Fruit fly (Drosophila melanogaster) whole organism, embryonic: ENCODE data around the gene Kdsr.

Experiments used
- B-H2 ChIP-seq: fragments of 200-800 bp; sonication (Bioruptor generic); optimal IDR thresholded peaks from 2 replicates; lab custom pipeline; 2018; ENCODE audit warnings: missing biosample characterization, mild to moderate bottlenecking, missing genetic modification characterization
- CG10209 ChIP-seq: fragments of 200-800 bp; sonication (Bioruptor generic); optimal IDR thresholded peaks from 3 replicates; lab custom pipeline; 2017; ENCODE audit warnings: missing biosample characterization, mild to moderate bottlenecking, missing genetic modification characterization, missing genetic modification reagents
- CG12659 ChIP-seq: fragments of 200-800 bp; sonication (Bioruptor generic); optimal IDR thresholded peaks from 3 replicates; lab custom pipeline; 2017; ENCODE audit warnings: mild to moderate bottlenecking, missing biosample characterization, missing genetic modification reagents, missing genetic modification characterization
- CG14965 ChIP-seq: fragments of 200-800 bp; sonication (Bioruptor generic); optimal IDR thresholded peaks from 2 replicates; lab custom pipeline; 2016; ENCODE audit warnings: missing biosample characterization, missing genetic modification characterization, borderline replicate concordance
- CG15514 ChIP-seq: fragments of 200-800 bp; sonication (Bioruptor generic); optimal IDR thresholded peaks from 3 replicates; lab custom pipeline; 2017; ENCODE audit warnings: missing biosample characterization, missing genetic modification characterization, mild to moderate bottlenecking, moderate library complexity, missing genetic modification reagents
- CG15696 ChIP-seq: fragments of 200-800 bp; sonication (Bioruptor generic); optimal IDR thresholded peaks from 2 replicates; lab custom pipeline; 2019; ENCODE audit warnings: missing biosample characterization, mild to moderate bottlenecking, missing genetic modification characterization, moderate library complexity
- CG17912 ChIP-seq: fragments of 200-800 bp; sonication (Bioruptor generic); optimal IDR thresholded peaks from 2 replicates; lab custom pipeline; 2018; ENCODE audit warnings: missing biosample characterization, mild to moderate bottlenecking, missing genetic modification characterization
- CG2678 ChIP-seq: fragments of 200-800 bp; sonication (Bioruptor generic); optimal IDR thresholded peaks from 3 replicates; lab custom pipeline; 2019; ENCODE audit warnings: missing biosample characterization, mild to moderate bottlenecking, missing genetic modification characterization, moderate library complexity
- CG3407 ChIP-seq: fragments of 200-800 bp; sonication (Bioruptor generic); optimal IDR thresholded peaks from 2 replicates; lab custom pipeline; 2018; ENCODE audit warnings: missing biosample characterization, mild to moderate bottlenecking, missing genetic modification characterization
- CG34224 ChIP-seq: fragments of 200-800 bp; sonication (Bioruptor generic); IDR thresholded peaks from 3 replicates; pipeline ENCODE4 v1.3.6; 2022; ENCODE audit warnings: missing biosample characterization, missing genetic modification characterization; ENCODE audit not compliant: partially characterized antibody
- CG34376 ChIP-seq: fragments of 200-800 bp; sonication (Bioruptor generic); optimal IDR thresholded peaks from 2 replicates; lab custom pipeline; 2018; ENCODE audit warnings: missing biosample characterization, mild to moderate bottlenecking, missing genetic modification characterization
- CG6765 ChIP-seq: fragments of 200-800 bp; sonication (Bioruptor generic); optimal IDR thresholded peaks from 3 replicates; lab custom pipeline; 2017; ENCODE audit warnings: missing biosample characterization, mild to moderate bottlenecking, missing genetic modification characterization
- CG7556 ChIP-seq: fragments of 200-800 bp; sonication (Bioruptor generic); optimal IDR thresholded peaks from 2 replicates; lab custom pipeline; 2017; ENCODE audit warnings: missing biosample characterization, mild to moderate bottlenecking, missing genetic modification characterization
- CG7786 ChIP-seq: fragments of 200-800 bp; sonication (Bioruptor generic); optimal IDR thresholded peaks from 2 replicates; lab custom pipeline; 2016; ENCODE audit warnings: missing biosample characterization, missing genetic modification characterization
- CG8089 ChIP-seq: fragments of 200-800 bp; sonication (Bioruptor generic); optimal IDR thresholded peaks from 3 replicates; lab custom pipeline; 2016; ENCODE audit warnings: missing biosample characterization, missing genetic modification characterization
- CG9215 ChIP-seq: fragments of 200-800 bp; sonication (Bioruptor generic); IDR thresholded peaks from 2 replicates; pipeline ENCODE4 v1.3.6; 2022; ENCODE audit warnings: missing biosample characterization, missing genetic modification characterization
- Chrac-16 ChIP-seq: fragments of 200-800 bp; sonication (Bioruptor generic); optimal IDR thresholded peaks from 3 replicates; lab custom pipeline; 2016; ENCODE audit warnings: missing biosample characterization, missing genetic modification characterization
- Dad ChIP-seq: fragments of 200-800 bp; sonication (Bioruptor generic); optimal IDR thresholded peaks from 3 replicates; lab custom pipeline; 2016; ENCODE audit warnings: missing biosample characterization, missing genetic modification characterization
- E2f1 ChIP-seq: fragments of 200-800 bp; sonication (Bioruptor generic); IDR thresholded peaks from 2 replicates; pipeline ENCODE4 v1.3.6; 2022; ENCODE audit warnings: missing biosample characterization, missing genetic modification characterization
- Fer1 ChIP-seq: fragments of 200-800 bp; sonication (Bioruptor generic); optimal IDR thresholded peaks from 2 replicates; lab custom pipeline; 2017; ENCODE audit warnings: missing biosample characterization, mild to moderate bottlenecking, missing genetic modification characterization
- Fer2 ChIP-seq: fragments of 200-800 bp; sonication (Bioruptor generic); optimal IDR thresholded peaks from 2 replicates; lab custom pipeline; 2018; ENCODE audit warnings: missing biosample characterization, mild to moderate bottlenecking, missing genetic modification characterization, moderate library complexity
- H15 ChIP-seq: fragments of 200-800 bp; sonication (Bioruptor generic); IDR thresholded peaks from 3 replicates; pipeline ENCODE4 v1.3.6; 2022; ENCODE audit warnings: missing biosample characterization, missing genetic modification characterization
- NFAT ChIP-seq: fragments of 200-800 bp; sonication (Bioruptor generic); IDR thresholded peaks from 2 replicates; pipeline ENCODE4 v1.3.6; 2022; ENCODE audit warnings: missing biosample characterization, missing genetic modification characterization
- Rfx ChIP-seq: fragments of 200-800 bp; sonication (Bioruptor generic); IDR thresholded peaks from 2 replicates; pipeline ENCODE4 v1.3.6; 2022; ENCODE audit warnings: missing biosample characterization, missing genetic modification characterization
- Stat92E ChIP-seq, 3 experiments: fragments of >200 bp in 2 of 3; fragments of 200-800 bp in 1 of 3; sonication (Bioruptor generic) in 1 of 3; optimal IDR thresholded peaks; 2 replicates each; lab custom pipeline; 2017 to 2019; ENCODE audit warnings: missing biosample characterization in 3 of 3, missing genetic modification characterization in 3 of 3, mild to moderate bottlenecking in 1 of 3, moderate library complexity in 1 of 3
- bcd ChIP-seq: fragments of 200-800 bp; sonication (Bioruptor generic); optimal IDR thresholded peaks from 2 replicates; lab custom pipeline; 2017; ENCODE audit warnings: missing biosample characterization, mild to moderate bottlenecking, missing genetic modification characterization
- bsh ChIP-seq, 2 experiments: fragments of 200-800 bp; sonication (Bioruptor generic); optimal IDR thresholded peaks; 2 replicates each; lab custom pipeline; 2017 to 2018; ENCODE audit warnings: mild to moderate bottlenecking in 2 of 2, missing biosample characterization in 2 of 2, missing genetic modification characterization in 2 of 2, moderate library complexity in 1 of 2
- chinmo ChIP-seq: fragments of 200-800 bp; sonication (Bioruptor generic); IDR thresholded peaks from 4 replicates; pipeline ENCODE4 v1.3.6; 2022; ENCODE audit warnings: missing biosample characterization, missing genetic modification characterization; ENCODE audit not compliant: partially characterized antibody
- corto ChIP-seq: fragments of 200-800 bp; sonication (Bioruptor generic); optimal IDR thresholded peaks from 2 replicates; lab custom pipeline; 2016; ENCODE audit warnings: missing biosample characterization, mild to moderate bottlenecking, missing genetic modification characterization, moderate library complexity
- crc ChIP-seq: fragments of 200-800 bp; sonication (Bioruptor generic); optimal IDR thresholded peaks from 2 replicates; lab custom pipeline; 2016; ENCODE audit warnings: missing biosample characterization, missing genetic modification characterization
- ftz-f1 ChIP-seq: fragments of 200-800 bp; sonication (Bioruptor generic); optimal IDR thresholded peaks from 2 replicates; lab custom pipeline; 2016; ENCODE audit warnings: missing biosample characterization, missing genetic modification characterization
- fu2 ChIP-seq: fragments of 200-800 bp; sonication (Bioruptor generic); optimal IDR thresholded peaks from 2 replicates; lab custom pipeline; 2016; ENCODE audit warnings: missing biosample characterization, missing genetic modification characterization
- grau ChIP-seq: fragments of 200-800 bp; optimal IDR thresholded peaks from 3 replicates; lab custom pipeline; 2019; ENCODE audit warnings: missing biosample characterization, mild to moderate bottlenecking, missing genetic modification characterization, moderate library complexity
- inv ChIP-seq: fragments of 200-800 bp; sonication (Bioruptor generic); IDR thresholded peaks from 2 replicates; pipeline ENCODE4 v1.3.6; 2022; ENCODE audit warnings: missing biosample characterization, missing genetic modification characterization; ENCODE audit not compliant: partially characterized antibody
- jumu ChIP-seq: fragments of 200-800 bp; sonication (Bioruptor generic); optimal IDR thresholded peaks from 3 replicates; lab custom pipeline; 2016; ENCODE audit warnings: missing biosample characterization, missing genetic modification characterization
- kay ChIP-seq: fragments of 200-800 bp; sonication (Bioruptor generic); optimal IDR thresholded peaks from 2 replicates; lab custom pipeline; 2016; ENCODE audit warnings: missing biosample characterization, missing genetic modification characterization
- lov ChIP-seq, 2 experiments: fragments of 200-800 bp in 1 of 2; fragments of >200 bp in 1 of 2; sonication (Bioruptor generic) in 1 of 2; IDR thresholded peaks in 1 of 2; optimal IDR thresholded peaks in 1 of 2; 2 replicates in 1 of 2; 3 replicates in 1 of 2; pipeline versions ENCODE4 v1.3.6 to Lab custom; 2017 to 2022; ENCODE audit warnings: missing biosample characterization in 1 of 2, missing genetic modification characterization in 1 of 2
- nom ChIP-seq: fragments of 200-800 bp; sonication (Bioruptor generic); optimal IDR thresholded peaks from 2 replicates; lab custom pipeline; 2017; ENCODE audit warnings: missing biosample characterization, missing genetic modification characterization, mild to moderate bottlenecking, moderate library complexity, missing genetic modification reagents
- oc ChIP-seq: fragments of 200-800 bp; sonication (Bioruptor generic); optimal IDR thresholded peaks from 2 replicates; lab custom pipeline; 2018; ENCODE audit warnings: missing biosample characterization, mild to moderate bottlenecking, missing genetic modification characterization, moderate library complexity
- row ChIP-seq: fragments of 200-800 bp; sonication (Bioruptor generic); IDR thresholded peaks from 3 replicates; pipeline ENCODE4 v1.3.6; 2022; ENCODE audit warnings: missing biosample characterization, missing genetic modification characterization
- sc ChIP-seq, 3 experiments: fragments of >200 bp in 2 of 3; fragments of 200-800 bp in 1 of 3; sonication (Bioruptor generic) in 1 of 3; optimal IDR thresholded peaks; 2 replicates in 2 of 3; 3 replicates in 1 of 3; lab custom pipeline; 2017; ENCODE audit warnings: mild to moderate bottlenecking in 1 of 3, missing biosample characterization in 1 of 3, missing genetic modification characterization in 1 of 3, missing genetic modification reagents in 1 of 3
- trem ChIP-seq: fragments of 200-800 bp; optimal IDR thresholded peaks from 3 replicates; lab custom pipeline; 2019; ENCODE audit warnings: missing biosample characterization, mild to moderate bottlenecking, missing genetic modification characterization, moderate library complexity
- unc-4 ChIP-seq: fragments of 200-800 bp; sonication (Bioruptor generic); IDR thresholded peaks from 2 replicates; pipeline ENCODE4 v1.3.6; 2022; ENCODE audit warnings: missing biosample characterization, missing genetic modification characterization; ENCODE audit not compliant: partially characterized antibody
- unpg ChIP-seq: fragments of 200-800 bp; sonication (Bioruptor generic); optimal IDR thresholded peaks from 3 replicates; lab custom pipeline; 2018; ENCODE audit warnings: missing biosample characterization, mild to moderate bottlenecking, missing genetic modification characterization, moderate library complexity
- zen2 ChIP-seq: fragments of 200-800 bp; sonication (Bioruptor generic); IDR thresholded peaks from 3 replicates; pipeline ENCODE4 v1.3.6; 2022; ENCODE audit warnings: missing biosample characterization, missing genetic modification characterization; ENCODE audit not compliant: partially characterized antibody
- zfh1 ChIP-seq: fragments of 200-800 bp; sonication (Bioruptor generic); IDR thresholded peaks from 3 replicates; pipeline ENCODE4 v1.3.6; 2022; ENCODE audit warnings: missing biosample characterization, missing genetic modification characterization

Gene Kdsr

dm6 chr3R:25232271-25232989 is 29.9 kb downstream of the Kdsr start, which contains the start of gene Cad96Cb (continued):
- TF ChIP-seq jumu (GFP tag; lab: Kevin White, UChicago) (peak; percentile 76), row (peak; percentile 66; the same call in 2 of the 3 replicates), zfh1 (GFP tag; lab: Robert Waterston, UW) (peak; percentile 44; the same call in 1 of the 3 replicates), Chrac-16 (GFP tag; lab: Kevin White, UChicago) (peak; percentile 83), Fer1 (GFP tag; lab: Kevin White, UChicago) (no peak), sc (optimal IDR thresholded peaks at IDR 0.05; lab: Kevin White, UChicago) (no peak), sc (GFP tag; optimal IDR thresholded peaks at IDR 0.05; lab: Kevin White, UChicago) (peak; percentile 87), CG3407 (GFP tag; lab: Kevin White, UChicago) (peak; percentile 85), NFAT (GFP tag; lab: Robert Waterston, UW) (no peak), bcd (GFP tag; lab: Kevin White, UChicago) (peak; percentile 84), fu2 (peak; percentile 29), Dad (peak; percentile 64), lov (optimal IDR thresholded peaks at IDR 0.05; lab: Kevin White, UChicago) (no peak), lov (GFP tag; IDR thresholded peaks at IDR 0.05; lab: Robert Waterston, UW) (no peak), ftz-f1 (GFP tag; lab: Kevin White, UChicago) (no peak), CG15514 (peak; percentile 7), CG8089 (GFP tag; lab: Kevin White, UChicago) (peak; percentile 70), Fer2 (peak; percentile 25), CG14965 (GFP tag; lab: Kevin White, UChicago) (peak; percentile 40), chinmo (GFP tag; lab: Robert Waterston, UW) (no peak), CG34224 (no peak), corto (peak; percentile 31), CG2678 (peak; percentile 90), E2f1 (peak; percentile 48; the same call in 1 of the 2 replicates), nom (GFP tag; lab: Kevin White, UChicago) (peak; percentile 81), CG9215 (GFP tag; lab: Robert Waterston, UW) (peak; percentile 40; the same call in 1 of the 2 replicates), bsh (GFP tag; optimal IDR thresholded peaks at IDR 0.05; lab: Kevin White, UChicago) (peak; percentile 84 to 91), CG17912 (GFP tag; lab: Kevin White, UChicago) (no peak), CG12659 (peak; percentile 87), CG7786 (GFP tag; lab: Kevin White, UChicago) (peak; percentile 56), CG6765 (GFP tag; lab: Kevin White, UChicago) (peak; percentile 63), unpg (peak; percentile 82), Rfx (GFP tag; lab: Robert Waterston, UW) (peak; percentile 12), trem (tag; lab: Kevin White, UChicago) (peak; percentile 76), CG7556 (GFP tag; lab: Kevin White, UChicago) (peak; percentile 95), oc (tag; lab: Kevin White, UChicago) (peak; percentile 34), grau (tag; lab: Kevin White, UChicago) (peak; percentile 81), inv (GFP tag; lab: Robert Waterston, UW) (no peak), crc (GFP tag; lab: Kevin White, UChicago) (peak; percentile 59), H15 (GFP tag; lab: Robert Waterston, UW) (peak; percentile 64; the same call in 1 of the 3 replicates), zen2 (no peak), kay (GFP tag; lab: Kevin White, UChicago) (peak; percentile 56), CG34376 (GFP tag; lab: Kevin White, UChicago) (peak; percentile 1), Stat92E (GFP tag; optimal IDR thresholded peaks at IDR 0.05; lab: Kevin White, UChicago) (peak in 1 of 3 experiments; percentile 27), CG10209 (GFP tag; lab: Kevin White, UChicago) (peak; percentile 85), B-H2 (GFP tag; lab: Kevin White, UChicago) (no peak), CG15696 (tag; lab: Kevin White, UChicago) (peak; percentile 76), unc-4 (GFP tag; lab: Robert Waterston, UW) (no peak)
